Worm (Caenorhabditis elegans) whole organism, young adult: ENCODE measurements around the gene C05D11.5.
A peak's percentile ranks its signal among the peaks of the same experiment; 100 is the strongest.

Experiments
- C17E4.6 ChIP-seq: fragments of 200-800 bp; sonication (Bioruptor generic); IDR thresholded peaks from 2 replicates; pipeline ENCODE4 v1.3.6; 2022; ENCODE audit warnings: missing genetic modification reagents, missing genetic modification characterization, missing compliant biosample characterization
- D2030.7 ChIP-seq: fragments of 200-800 bp; sonication (Bioruptor generic); IDR thresholded peaks from 2 replicates; pipeline ENCODE4 v1.3.6; 2022; ENCODE audit warnings: missing genetic modification reagents, missing genetic modification characterization, missing compliant biosample characterization
- F10E7.11 ChIP-seq: sonication (generic microtip); optimal IDR thresholded peaks from 2 replicates; lab custom pipeline; 2017; ENCODE audit warnings: mild to moderate bottlenecking, missing genetic modification characterization, moderate library complexity, missing compliant biosample characterization
- F33H1.4 ChIP-seq: fragments of 200-800 bp; sonication (Bioruptor generic); IDR thresholded peaks from 2 replicates; pipeline ENCODE4 v1.3.6; 2022; ENCODE audit warnings: missing genetic modification reagents, missing genetic modification characterization, missing compliant biosample characterization
- F39B2.1 ChIP-seq: fragments of 200-800 bp; sonication (Bioruptor generic); IDR thresholded peaks from 2 replicates; pipeline ENCODE4 v1.3.6; 2022; ENCODE audit warnings: missing genetic modification reagents, missing genetic modification characterization, missing compliant biosample characterization
- F52B5.7 ChIP-seq: sonication (generic microtip); optimal IDR thresholded peaks from 2 replicates; lab custom pipeline; 2016; ENCODE audit warnings: mild to moderate bottlenecking, missing genetic modification characterization, missing compliant biosample characterization
- F55B11.4 ChIP-seq: sonication (generic microtip); optimal IDR thresholded peaks from 2 replicates; lab custom pipeline; 2016; ENCODE audit warnings: missing compliant biosample characterization, missing genetic modification characterization, borderline replicate concordance; ENCODE audit not compliant: insufficient read depth
- F57A8.1 ChIP-seq: fragments of 200-800 bp; sonication (Bioruptor generic); optimal IDR thresholded peaks from 2 replicates; lab custom pipeline; 2018; ENCODE audit warnings: mild to moderate bottlenecking, missing genetic modification characterization, moderate library complexity, missing compliant biosample characterization
- K11D2.4 ChIP-seq: fragments of 200-800 bp; sonication (Bioruptor generic); IDR thresholded peaks from 2 replicates; pipeline ENCODE4 v1.3.6; 2022; ENCODE audit warnings: missing genetic modification reagents, missing genetic modification characterization, missing compliant biosample characterization
- K12H6.12 ChIP-seq: fragments of 200-800 bp; sonication (Bioruptor generic); optimal IDR thresholded peaks from 2 replicates; lab custom pipeline; 2018; ENCODE audit warnings: mild to moderate bottlenecking, missing genetic modification characterization, missing compliant biosample characterization
- T26A5.8 ChIP-seq: sonication (generic microtip); optimal IDR thresholded peaks from 2 replicates; lab custom pipeline; 2016; ENCODE audit warnings: missing genetic modification characterization, missing compliant biosample characterization
- Y56A3A.18 ChIP-seq: fragments of 200-800 bp; sonication (Bioruptor generic); IDR thresholded peaks from 2 replicates; pipeline ENCODE4 v1.3.6; 2022; ENCODE audit warnings: missing genetic modification reagents, missing genetic modification characterization, missing compliant biosample characterization
- Y79H2A.3 ChIP-seq: fragments of 200-800 bp; sonication (Bioruptor generic); conservative IDR thresholded peaks from 2 replicates; pipeline ENCODE4 v1.3.6; 2022; ENCODE audit warnings: missing genetic modification reagents, missing genetic modification characterization, missing compliant biosample characterization
- Y95B8A.8 ChIP-seq: fragments of 200-800 bp; sonication (Bioruptor generic); IDR thresholded peaks from 2 replicates; pipeline ENCODE4 v1.3.6; 2022; ENCODE audit warnings: missing genetic modification reagents, missing genetic modification characterization, missing compliant biosample characterization
- ZK185.1 ChIP-seq: sonication (generic microtip); optimal IDR thresholded peaks from 2 replicates; lab custom pipeline; 2016; ENCODE audit warnings: mild to moderate bottlenecking, missing genetic modification characterization, missing compliant biosample characterization; ENCODE audit not compliant: poor library complexity, severe bottlenecking
- akir-1 ChIP-seq: fragments of 200-800 bp; sonication (Bioruptor generic); optimal IDR thresholded peaks from 2 replicates; lab custom pipeline; 2018; ENCODE audit warnings: mild to moderate bottlenecking, missing genetic modification characterization, moderate library complexity, missing compliant biosample characterization
- ama-1 ChIP-seq, 3 experiments: fragments of 150-350 bp in 1 of 3; sonication (generic microtip) in 2 of 3; optimal IDR thresholded peaks; 2 replicates each; lab custom pipeline; 2014 to 2018; ENCODE audit warnings: missing biosample characterization in 2 of 3, missing genetic modification characterization in 2 of 3, missing genetic modification reagents in 2 of 3
- aptf-3 ChIP-seq: fragments of 200-800 bp; sonication (Bioruptor generic); IDR thresholded peaks from 2 replicates; pipeline ENCODE4 v1.3.6; 2022; ENCODE audit warnings: missing genetic modification characterization, missing compliant biosample characterization
- athp-1 ChIP-seq: sonication (generic microtip); optimal IDR thresholded peaks from 2 replicates; lab custom pipeline; 2017; ENCODE audit warnings: mild to moderate bottlenecking, missing genetic modification characterization, missing compliant biosample characterization
- attf-5 ChIP-seq: fragments of 200-800 bp; sonication (Bioruptor generic); optimal IDR thresholded peaks from 2 replicates; lab custom pipeline; 2018; ENCODE audit warnings: mild to moderate bottlenecking, missing genetic modification characterization, missing compliant biosample characterization
- bed-1 ChIP-seq: fragments of 200-800 bp; sonication (Bioruptor generic); IDR thresholded peaks from 2 replicates; pipeline ENCODE4 v1.3.6; 2022; ENCODE audit warnings: missing genetic modification reagents, missing genetic modification characterization, missing compliant biosample characterization
- ceh-58 ChIP-seq: fragments of 200-800 bp; sonication (Bioruptor generic); IDR thresholded peaks from 2 replicates; pipeline ENCODE4 v1.3.6; 2022; ENCODE audit warnings: missing genetic modification characterization, missing compliant biosample characterization
- chd-7 ChIP-seq: sonication (generic microtip); optimal IDR thresholded peaks from 2 replicates; lab custom pipeline; 2016; ENCODE audit warnings: mild to moderate bottlenecking, missing genetic modification characterization, moderate library complexity, missing compliant biosample characterization
- dox-1 ChIP-seq: fragments of 200-800 bp; sonication (Bioruptor generic); IDR thresholded peaks from 2 replicates; pipeline ENCODE4 v1.3.6; 2022; ENCODE audit warnings: missing genetic modification reagents, missing genetic modification characterization, missing compliant biosample characterization
- dpl-1 ChIP-seq: fragments of 150-350 bp; optimal IDR thresholded peaks from 2 replicates; lab custom pipeline; 2014; ENCODE audit warnings: missing biosample characterization, missing genetic modification reagents, missing genetic modification characterization
- efl-1 ChIP-seq: fragments of 150-350 bp; optimal IDR thresholded peaks from 2 replicates; lab custom pipeline; 2014; ENCODE audit warnings: missing biosample characterization, missing genetic modification reagents, missing genetic modification characterization
- egl-18 ChIP-seq: fragments of 200-800 bp; sonication (Bioruptor generic); IDR thresholded peaks from 2 replicates; pipeline ENCODE4 v1.3.6; 2022; ENCODE audit warnings: missing genetic modification reagents, missing genetic modification characterization, missing compliant biosample characterization
- egl-44 ChIP-seq: fragments of 200-800 bp; sonication (Bioruptor generic); IDR thresholded peaks from 2 replicates; pipeline ENCODE4 v1.3.6; 2022; ENCODE audit warnings: missing genetic modification reagents, missing genetic modification characterization, missing compliant biosample characterization
- him-1 ChIP-seq: sonication (generic microtip); optimal IDR thresholded peaks from 2 replicates; lab custom pipeline; 2016; ENCODE audit warnings: missing genotype, missing genetic modification reagents, missing genetic modification characterization, missing compliant biosample characterization
- hlh-26 ChIP-seq: fragments of 200-800 bp; sonication (Bioruptor generic); conservative IDR thresholded peaks from 2 replicates; pipeline ENCODE4 v1.3.6; 2022; ENCODE audit warnings: missing genetic modification reagents, missing genetic modification characterization, missing compliant biosample characterization
- hmg-1.2 ChIP-seq: fragments of 200-800 bp; sonication (Bioruptor generic); IDR thresholded peaks from 2 replicates; pipeline ENCODE4 v1.3.6; 2022; ENCODE audit warnings: missing genetic modification reagents, missing genetic modification characterization, missing compliant biosample characterization
- hsf-1 ChIP-seq: fragments of 200-800 bp; sonication (Bioruptor generic); IDR thresholded peaks from 2 replicates; pipeline ENCODE4 v1.3.6; 2022; ENCODE audit warnings: missing genetic modification reagents, missing genetic modification characterization, missing compliant biosample characterization
- let-526 ChIP-seq: fragments of 200-800 bp; sonication (Bioruptor generic); IDR thresholded peaks from 2 replicates; pipeline ENCODE4 v1.3.6; 2022; ENCODE audit warnings: missing genetic modification reagents, missing genetic modification characterization, missing compliant biosample characterization
- madf-6 ChIP-seq: fragments of 200-800 bp; sonication (Bioruptor generic); IDR thresholded peaks from 2 replicates; pipeline ENCODE4 v1.3.6; 2022; ENCODE audit warnings: missing genetic modification reagents, missing genetic modification characterization, missing compliant biosample characterization
- madf-8 ChIP-seq: fragments of 200-800 bp; sonication (Bioruptor generic); conservative IDR thresholded peaks from 2 replicates; pipeline ENCODE4 v1.3.6; 2022; ENCODE audit warnings: missing genetic modification reagents, missing genetic modification characterization, missing compliant biosample characterization
- mes-4 ChIP-seq: sonication (generic microtip); optimal IDR thresholded peaks from 2 replicates; lab custom pipeline; 2016; ENCODE audit warnings: missing genotype, missing genetic modification characterization, missing compliant biosample characterization
- nfya-1 ChIP-seq: sonication (generic microtip); optimal IDR thresholded peaks from 2 replicates; lab custom pipeline; 2017; ENCODE audit warnings: antibody characterized with exemption, missing compliant biosample characterization, missing genetic modification characterization, borderline replicate concordance; ENCODE audit not compliant: insufficient read depth
- nhr-27 ChIP-seq: fragments of 200-800 bp; sonication (Bioruptor generic); optimal IDR thresholded peaks from 2 replicates; lab custom pipeline; 2018; ENCODE audit warnings: mild to moderate bottlenecking, missing genetic modification characterization, moderate library complexity, missing compliant biosample characterization
- rcor-1 ChIP-seq: fragments of 200-800 bp; sonication (Bioruptor generic); IDR thresholded peaks from 2 replicates; pipeline ENCODE4 v1.3.6; 2022; ENCODE audit warnings: missing genetic modification reagents, missing genetic modification characterization, missing compliant biosample characterization
- repo-1 ChIP-seq: sonication (generic microtip); optimal IDR thresholded peaks from 2 replicates; lab custom pipeline; 2017; ENCODE audit warnings: mild to moderate bottlenecking, missing genetic modification characterization, missing compliant biosample characterization
- sea-2 ChIP-seq: fragments of 200-800 bp; sonication (Bioruptor generic); IDR thresholded peaks from 2 replicates; pipeline ENCODE4 v1.3.6; 2022; ENCODE audit warnings: missing genetic modification characterization, missing compliant biosample characterization
- snpc-1.1 ChIP-seq: sonication (generic microtip); optimal IDR thresholded peaks from 2 replicates; lab custom pipeline; 2017; ENCODE audit warnings: missing genetic modification characterization, mild to moderate bottlenecking, missing compliant biosample characterization, antibody characterized with exemption, moderate library complexity, missing genotype, missing genetic modification reagents; ENCODE audit not compliant: insufficient read depth
- sptf-2 ChIP-seq: fragments of 200-800 bp; sonication (Bioruptor generic); optimal IDR thresholded peaks from 2 replicates; lab custom pipeline; 2018; ENCODE audit warnings: mild to moderate bottlenecking, missing genetic modification characterization, missing compliant biosample characterization
- tbp1 ChIP-seq: fragments of 200-800 bp; sonication (Bioruptor generic); optimal IDR thresholded peaks from 2 replicates; lab custom pipeline; 2018; ENCODE audit warnings: mild to moderate bottlenecking, missing genetic modification characterization, missing compliant biosample characterization
- unc-130 ChIP-seq: sonication (generic microtip); optimal IDR thresholded peaks from 2 replicates; lab custom pipeline; 2016; ENCODE audit warnings: missing genetic modification reagents, missing genetic modification characterization, missing compliant biosample characterization
- ztf-26 ChIP-seq: sonication (generic microtip); optimal IDR thresholded peaks from 2 replicates; lab custom pipeline; 2017; ENCODE audit warnings: missing genetic modification characterization, missing compliant biosample characterization
- ztf-3 ChIP-seq: fragments of 200-800 bp; sonication (Bioruptor generic); optimal IDR thresholded peaks from 2 replicates; lab custom pipeline; 2018; ENCODE audit warnings: mild to moderate bottlenecking, missing genetic modification characterization, missing compliant biosample characterization
- ztf-6 ChIP-seq: fragments of 200-800 bp; sonication (Bioruptor generic); IDR thresholded peaks from 2 replicates; pipeline ENCODE4 v1.3.6; 2022; ENCODE audit warnings: missing genetic modification reagents, missing genetic modification characterization, missing compliant biosample characterization

C05D11.5 gene

ce11 chrIII:6415306-6415973, 3.6 kb upstream of the C05D11.5 start, which contains the start of gene nas-4 (continued):
- TF ChIP-seq F55B11.4 (tag; lab: Kevin White, UChicago) (no peak), Y95B8A.8 (no peak), madf-8 (no peak), athp-1 (tag; lab: Kevin White, UChicago) (peak; percentile 64), hlh-26 (GFP tag; lab: Robert Waterston, UW) (no peak), F10E7.11 (tag; lab: Kevin White, UChicago) (no peak), ceh-58 (GFP tag; lab: Robert Waterston, UW) (no peak), efl-1 (GFP tag; lab: Kevin White, UChicago) (no peak), let-526 (GFP tag; lab: Robert Waterston, UW) (no peak), egl-44 (0 out of 2 replicates have a peak, but pooled peaks have one; percentile 18), ama-1 (optimal IDR thresholded peaks at IDR 0.05; lab: Kevin White, UChicago) (no peak), ama-1 (GFP tag; optimal IDR thresholded peaks at IDR 0.05; lab: Kevin White, UChicago) (no peak), D2030.7 (GFP tag; lab: Robert Waterston, UW) (no peak), sea-2 (GFP tag; lab: Robert Waterston, UW) (no peak), bed-1 (GFP tag; lab: Robert Waterston, UW) (no peak), F39B2.1 (GFP tag; lab: Robert Waterston, UW) (no peak), F52B5.7 (tag; lab: Kevin White, UChicago) (no peak), nhr-27 (tag; lab: Kevin White, UChicago) (no peak), chd-7 (tag; lab: Kevin White, UChicago) (no peak), F33H1.4 (no peak), Y79H2A.3 (GFP tag; lab: Robert Waterston, UW) (no peak), hmg-1.2 (GFP tag; lab: Robert Waterston, UW) (no peak; the same call in 1 of the 2 replicates), attf-5 (GFP tag; lab: Kevin White, UChicago) (no peak), K12H6.12 (tag; lab: Kevin White, UChicago) (no peak), akir-1 (GFP tag; lab: Kevin White, UChicago) (no peak), T26A5.8 (no peak), mes-4 (tag; lab: Kevin White, UChicago) (no peak), repo-1 (tag; lab: Kevin White, UChicago) (peak; percentile 60), Y56A3A.18 (peak; percentile 20; the same call in 1 of the 2 replicates), tbp1 (GFP tag; lab: Kevin White, UChicago) (no peak), C17E4.6 (GFP tag; lab: Robert Waterston, UW) (no peak), sptf-2 (GFP tag; lab: Kevin White, UChicago) (no peak), aptf-3 (no peak), K11D2.4 (GFP tag; lab: Robert Waterston, UW) (no peak; the same call in 1 of the 2 replicates), dox-1 (no peak), ZK185.1 (no peak), ztf-26 (tag; lab: Kevin White, UChicago) (no peak), madf-6 (GFP tag; lab: Robert Waterston, UW) (no peak; the same call in 1 of the 2 replicates), unc-130 (no peak), rcor-1 (GFP tag; lab: Robert Waterston, UW) (no peak), nfya-1 (tag; lab: Kevin White, UChicago) (no peak), ztf-3 (no peak), him-1 (peak; percentile 55), snpc-1.1 (tag; lab: Kevin White, UChicago) (no peak), ztf-6 (GFP tag; lab: Robert Waterston, UW) (no peak), F57A8.1 (no peak), egl-18 (GFP tag; lab: Robert Waterston, UW) (no peak), hsf-1 (GFP tag; lab: Robert Waterston, UW) (no peak), dpl-1 (GFP tag; lab: Kevin White, UChicago) (no peak)
